Worm (Caenorhabditis elegans) whole organism, young adult: ENCODE data around the gene vab-7.

Experiments used
- B0261.1 ChIP-seq: sonication (generic microtip); optimal IDR thresholded peaks from 2 replicates; lab custom pipeline; 2016; ENCODE audit warnings: mild to moderate bottlenecking, missing genetic modification characterization, moderate library complexity, missing compliant biosample characterization
- C17E4.6 ChIP-seq: fragments of 200-800 bp; sonication (Bioruptor generic); IDR thresholded peaks from 2 replicates; pipeline ENCODE4 v1.3.6; 2022; ENCODE audit warnings: missing genetic modification reagents, missing genetic modification characterization, missing compliant biosample characterization
- F57A8.1 ChIP-seq: fragments of 200-800 bp; sonication (Bioruptor generic); optimal IDR thresholded peaks from 2 replicates; lab custom pipeline; 2018; ENCODE audit warnings: mild to moderate bottlenecking, missing genetic modification characterization, moderate library complexity, missing compliant biosample characterization
- bed-2 ChIP-seq: fragments of 200-800 bp; sonication (Bioruptor generic); IDR thresholded peaks from 2 replicates; pipeline ENCODE4 v1.3.6; 2022; ENCODE audit warnings: missing genetic modification reagents, missing genetic modification characterization, missing compliant biosample characterization
- ceh-40 ChIP-seq: fragments of 200-800 bp; sonication (Bioruptor generic); IDR thresholded peaks from 2 replicates; pipeline ENCODE4 v1.3.6; 2022; ENCODE audit warnings: missing genetic modification characterization, missing compliant biosample characterization
- dpl-1 ChIP-seq: fragments of 150-350 bp; optimal IDR thresholded peaks from 2 replicates; lab custom pipeline; 2014; ENCODE audit warnings: missing biosample characterization, missing genetic modification reagents, missing genetic modification characterization
- him-1 ChIP-seq: sonication (generic microtip); optimal IDR thresholded peaks from 2 replicates; lab custom pipeline; 2016; ENCODE audit warnings: missing genotype, missing genetic modification reagents, missing genetic modification characterization, missing compliant biosample characterization
- hlh-26 ChIP-seq: fragments of 200-800 bp; sonication (Bioruptor generic); conservative IDR thresholded peaks from 2 replicates; pipeline ENCODE4 v1.3.6; 2022; ENCODE audit warnings: missing genetic modification reagents, missing genetic modification characterization, missing compliant biosample characterization
- lag-1 ChIP-seq: fragments of 200-800 bp; sonication (Bioruptor generic); IDR thresholded peaks from 2 replicates; pipeline ENCODE4 v1.3.6; 2022; ENCODE audit warnings: missing genetic modification reagents, missing genetic modification characterization, missing compliant biosample characterization
- pha-4 ChIP-seq: fragments of 150-350 bp; sonication (generic microtip); optimal IDR thresholded peaks from 2 replicates; lab custom pipeline; 2014; ENCODE audit warnings: missing biosample characterization, missing genetic modification reagents, missing genetic modification characterization
- ztf-22 ChIP-seq: fragments of 200-800 bp; sonication (Bioruptor generic); optimal IDR thresholded peaks from 2 replicates; lab custom pipeline; 2018; ENCODE audit warnings: mild to moderate bottlenecking, missing genetic modification characterization, moderate library complexity, missing compliant biosample characterization

DNA sequence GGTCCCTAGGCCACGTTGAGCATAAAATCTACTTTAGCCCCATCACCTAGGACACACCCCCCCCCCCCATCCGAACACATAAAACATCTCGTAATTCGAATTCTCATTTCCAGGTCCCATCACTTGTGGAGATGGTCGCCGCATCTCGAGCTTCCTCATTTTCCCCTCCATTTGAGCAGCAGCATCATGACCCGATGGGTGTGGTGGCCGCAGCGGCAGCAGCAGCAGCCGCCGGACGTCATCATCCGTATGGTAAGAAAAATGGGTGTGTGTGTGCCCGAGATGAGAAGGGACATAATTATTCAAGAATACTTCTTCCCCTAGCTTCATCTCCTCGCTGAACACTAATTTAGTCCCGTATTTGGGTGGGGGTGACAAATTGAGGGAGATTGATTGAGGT lies 1.3 kb downstream of the vab-7 start:
- TF ChIP-seq F57A8.1 (no peak), pha-4 (no peak), hlh-26 (GFP tag; lab: Robert Waterston, UW) (no peak), him-1 (tag; lab: Kevin White, UChicago) (no peak), ceh-40 (GFP tag; lab: Robert Waterston, UW) (no peak), dpl-1 (GFP tag; lab: Kevin White, UChicago) (no peak), bed-2 (no peak), lag-1 (GFP tag; lab: Robert Waterston, UW) (no peak), B0261.1 (no peak), ztf-22 (GFP tag; lab: Kevin White, UChicago) (no peak), C17E4.6 (GFP tag; lab: Robert Waterston, UW) (no peak)
